Worm (Caenorhabditis elegans): Measurements from ENCODE around the gene Y51A2A.4.

DNA sequence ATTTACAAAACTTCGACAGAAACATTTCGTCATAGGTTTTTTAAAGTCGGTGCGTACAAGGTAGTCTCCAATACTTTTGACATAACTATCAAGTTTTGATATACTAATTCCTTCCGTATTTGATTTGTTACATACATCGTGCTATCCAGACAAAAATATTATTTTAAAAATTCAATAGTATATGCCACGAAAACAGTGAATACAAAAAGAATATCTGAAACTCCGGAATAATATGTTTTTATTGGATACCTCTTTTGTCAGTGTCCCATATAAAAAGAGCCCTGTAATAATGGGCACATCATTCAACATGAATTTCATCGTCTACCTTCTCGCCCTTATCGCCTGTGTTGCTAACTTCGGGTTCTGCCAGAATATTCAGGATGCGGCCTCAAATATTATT, 1.6 kb downstream of the Y51A2A.4 start, which contains the start of gene Y51A2A.12:
- no peak for TF ChIP-seq ceh-16 (tag; optimal IDR thresholded peaks at IDR 0.05)
- TF ChIP-seq elt-1 (tag; optimal IDR thresholded peaks at IDR 0.05): no peak
- no peak for TF ChIP-seq egl-27 (tag; optimal IDR thresholded peaks at IDR 0.05)
- TF ChIP-seq nhr-77 (tag; optimal IDR thresholded peaks at IDR 0.05): no peak
- TF ChIP-seq nhr-12 (tag; optimal IDR thresholded peaks at IDR 0.05): no peak
- TF ChIP-seq nhr-6 (tag; optimal IDR thresholded peaks at IDR 0.05): no peak
- no peak for TF ChIP-seq R02D3.7 (tag; optimal IDR thresholded peaks at IDR 0.05)
- no peak for TF ChIP-seq mdl-1 (tag; optimal IDR thresholded peaks at IDR 0.05)
- TF ChIP-seq dmd-4 (tag; optimal IDR thresholded peaks at IDR 0.05): no peak

Measured in whole organism, L2 larva.